Worm (Caenorhabditis elegans) whole organism, young adult: ENCODE measurements around the gene Y94A7B.11.

Experiments
- C06A6.2 ChIP-seq: fragments of 200-800 bp; sonication (Bioruptor generic); conservative IDR thresholded peaks from 2 replicates; pipeline ENCODE4 v1.3.6; 2022; ENCODE audit warnings: missing genetic modification characterization, missing compliant biosample characterization
- F37B4.10 ChIP-seq: fragments of 200-800 bp; sonication (Bioruptor generic); IDR thresholded peaks from 2 replicates; pipeline ENCODE4 v1.3.6; 2022; ENCODE audit warnings: missing genetic modification characterization, missing compliant biosample characterization
- F52B5.7 ChIP-seq: sonication (generic microtip); optimal IDR thresholded peaks from 2 replicates; lab custom pipeline; 2016; ENCODE audit warnings: mild to moderate bottlenecking, missing genetic modification characterization, missing compliant biosample characterization
- F57C9.4 ChIP-seq: sonication (generic microtip); optimal IDR thresholded peaks from 2 replicates; lab custom pipeline; 2017; ENCODE audit warnings: mild to moderate bottlenecking, missing genetic modification characterization, missing compliant biosample characterization
- Y53F4B.3 ChIP-seq: fragments of 200-800 bp; sonication (Bioruptor generic); IDR thresholded peaks from 2 replicates; pipeline ENCODE4 v1.3.6; 2022; ENCODE audit warnings: missing genetic modification reagents, missing genetic modification characterization, missing compliant biosample characterization
- attf-6 ChIP-seq: fragments of 200-800 bp; sonication (Bioruptor generic); IDR thresholded peaks from 2 replicates; pipeline ENCODE4 v1.3.6; 2022; ENCODE audit warnings: missing genetic modification reagents, missing genetic modification characterization, missing compliant biosample characterization
- fkh-3 ChIP-seq: sonication (generic microtip); optimal IDR thresholded peaks from 2 replicates; lab custom pipeline; 2016; ENCODE audit warnings: mild to moderate bottlenecking, missing genetic modification characterization, missing compliant biosample characterization
- gei-17 ChIP-seq: fragments of 200-800 bp; sonication (Bioruptor generic); optimal IDR thresholded peaks from 2 replicates; lab custom pipeline; 2018; ENCODE audit warnings: mild to moderate bottlenecking, missing genetic modification characterization, missing compliant biosample characterization
- nfyb-1 ChIP-seq: fragments of 200-800 bp; sonication (Bioruptor generic); IDR thresholded peaks from 2 replicates; pipeline ENCODE4 v1.3.6; 2022; ENCODE audit warnings: missing genetic modification reagents, missing genetic modification characterization, missing compliant biosample characterization
- sea-2 ChIP-seq: fragments of 200-800 bp; sonication (Bioruptor generic); IDR thresholded peaks from 2 replicates; pipeline ENCODE4 v1.3.6; 2022; ENCODE audit warnings: missing genetic modification characterization, missing compliant biosample characterization
- snpc-4 ChIP-seq, 5 experiments: fragments of 150-350 bp in 1 of 5; sonication (generic microtip) in 4 of 5; optimal IDR thresholded peaks; 2 replicates each; lab custom pipeline; 2014 to 2018; ENCODE audit warnings: missing genetic modification characterization in 5 of 5, missing biosample characterization in 3 of 5, antibody characterized with exemption in 2 of 5, mild to moderate bottlenecking in 2 of 5, missing compliant biosample characterization in 2 of 5, missing genotype in 2 of 5, moderate library complexity in 2 of 5, missing genetic modification reagents in 1 of 5
- tlf-1 ChIP-seq: fragments of 200-800 bp; sonication (Bioruptor generic); optimal IDR thresholded peaks from 2 replicates; lab custom pipeline; 2018; ENCODE audit warnings: mild to moderate bottlenecking, missing genetic modification characterization, missing compliant biosample characterization

DNA sequence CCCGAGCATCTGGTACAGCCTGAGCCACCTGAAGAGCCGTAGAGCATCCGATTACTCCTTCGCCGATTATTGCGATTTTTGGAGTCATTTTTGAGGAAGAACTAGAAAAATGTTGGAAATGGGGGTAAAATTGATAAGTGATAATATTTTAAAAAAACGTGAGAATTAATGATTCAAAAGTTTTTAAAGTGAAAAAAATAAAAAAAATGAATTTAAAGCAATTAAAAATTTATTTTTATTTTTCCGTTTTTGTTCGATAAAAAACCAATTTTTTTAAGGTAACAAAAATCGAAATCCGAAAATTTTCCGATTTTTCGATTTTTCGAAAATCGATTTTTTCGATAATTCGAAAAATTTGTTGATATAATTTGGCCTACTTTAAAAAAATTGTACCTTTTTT is 25.3 kb downstream of the Y94A7B.11 start, which contains the start of gene ddo-1:
- TF ChIP-seq nfyb-1 (GFP tag; lab: Robert Waterston, UW) (no peak), F37B4.10 (GFP tag; lab: Robert Waterston, UW) (no peak), fkh-3 (tag; lab: Kevin White, UChicago) (no peak), gei-17 (no peak), F57C9.4 (tag; lab: Kevin White, UChicago) (no peak), Y53F4B.3 (no peak), sea-2 (GFP tag; lab: Robert Waterston, UW) (no peak), F52B5.7 (tag; lab: Kevin White, UChicago) (no peak), snpc-4 (GFP tag; optimal IDR thresholded peaks at IDR 0.05; lab: Kevin White, UChicago) (no peak), snpc-4 (tag; optimal IDR thresholded peaks at IDR 0.05; lab: Kevin White, UChicago) (no peak), C06A6.2 (no peak), attf-6 (GFP tag; lab: Robert Waterston, UW) (no peak), tlf-1 (GFP tag; lab: Kevin White, UChicago) (no peak)
